Worm (Caenorhabditis elegans): Measurements from ENCODE around the gene Y69A2AR.51.

ce11 chrIV:2600841-2601240 lies 28.6 kb downstream of the Y69A2AR.51 start, which contains the start of gene epg-9:
- no peak for TF ChIP-seq fos-1 (tag; optimal IDR thresholded peaks at IDR 0.05)
- no peak for TF ChIP-seq lin-13 (GFP tag; optimal IDR thresholded peaks at IDR 0.05)
- TF ChIP-seq daf-12 (tag; optimal IDR thresholded peaks at IDR 0.05), result no peak
- no peak for TF ChIP-seq nhr-11 (tag; optimal IDR thresholded peaks at IDR 0.05)
- no peak for TF ChIP-seq spr-1 (tag; optimal IDR thresholded peaks at IDR 0.05)
- no peak for TF ChIP-seq gei-8 (GFP tag; optimal IDR thresholded peaks at IDR 0.05)
- no peak for TF ChIP-seq hlh-30 (tag; optimal IDR thresholded peaks at IDR 0.05; ENCODE audit: insufficient read depth)
- no peak for TF ChIP-seq lim-7 (GFP tag; IDR thresholded peaks at IDR 0.05)
- TF ChIP-seq fkh-10 (GFP tag; optimal IDR thresholded peaks at IDR 0.05), result no peak
- no peak for TF ChIP-seq nhr-28 (tag; optimal IDR thresholded peaks at IDR 0.05)
